Worm (Caenorhabditis elegans) whole organism, young adult: ENCODE data around the gene smg-4.
A peak's percentile ranks its signal among the peaks of the same experiment; 100 is the strongest.

Experiments used
- dox-1 ChIP-seq: fragments of 200-800 bp; sonication (Bioruptor generic); IDR thresholded peaks from 2 replicates; pipeline ENCODE4 v1.3.6; 2022; ENCODE audit warnings: missing genetic modification reagents, missing genetic modification characterization, missing compliant biosample characterization
- egrh-3 ChIP-seq: fragments of 200-800 bp; sonication (Bioruptor generic); IDR thresholded peaks from 2 replicates; pipeline ENCODE4 v1.3.6; 2022; ENCODE audit warnings: missing genetic modification reagents, missing genetic modification characterization, missing compliant biosample characterization
- ztf-26 ChIP-seq: sonication (generic microtip); optimal IDR thresholded peaks from 2 replicates; lab custom pipeline; 2017; ENCODE audit warnings: missing genetic modification characterization, missing compliant biosample characterization

ce11 chrV:9733920-9734454, 43.6 kb downstream of the smg-4 start, which contains the start of gene cal-7:
- no peak for TF ChIP-seq dox-1
- peak; percentile 55 for TF ChIP-seq ztf-26 (tag; lab: Kevin White, UChicago)
- no peak for TF ChIP-seq egrh-3 (GFP tag; lab: Robert Waterston, UW)
